Worm (Caenorhabditis elegans) whole organism, L2 larva: Measurements from ENCODE around the gene acr-25.

Experiments used
- ZK546.5 ChIP-seq: sonication (generic microtip); optimal IDR thresholded peaks from 2 replicates; lab custom pipeline; 2017; ENCODE audit warnings: missing biosample characterization, missing genetic modification characterization
- aly-2 ChIP-seq: fragments of 150-350 bp; optimal IDR thresholded peaks from 2 replicates; lab custom pipeline; 2014; ENCODE audit warnings: missing biosample characterization, missing genetic modification characterization
- ceh-82 ChIP-seq: fragments of 150-350 bp; optimal IDR thresholded peaks from 2 replicates; lab custom pipeline; 2014; ENCODE audit warnings: missing biosample characterization, missing genetic modification characterization
- elt-1 ChIP-seq: fragments of 150-350 bp; optimal IDR thresholded peaks from 2 replicates; lab custom pipeline; 2014; ENCODE audit warnings: missing biosample characterization, missing genetic modification characterization
- mab-5 ChIP-seq: fragments of 150-350 bp; optimal IDR thresholded peaks from 2 replicates; lab custom pipeline; 2014; ENCODE audit warnings: missing biosample characterization, missing genetic modification characterization
- nhr-10 ChIP-seq: sonication (generic microtip); optimal IDR thresholded peaks from 2 replicates; lab custom pipeline; 2017; ENCODE audit warnings: missing biosample characterization, missing genetic modification characterization
- nhr-237 ChIP-seq: fragments of 150-350 bp; optimal IDR thresholded peaks from 2 replicates; lab custom pipeline; 2014; ENCODE audit warnings: missing biosample characterization, missing genetic modification characterization
- nhr-6 ChIP-seq: fragments of 150-350 bp; optimal IDR thresholded peaks from 2 replicates; lab custom pipeline; 2014; ENCODE audit warnings: missing biosample characterization, missing genetic modification characterization

ce11 chrIV:6427223-6427622 is 36.9 kb upstream of the acr-25 start:
- TF ChIP-seq mab-5, result no peak
- no peak for TF ChIP-seq nhr-10 (tag; lab: Kevin White, UChicago)
- TF ChIP-seq nhr-237, result no peak
- TF ChIP-seq aly-2, result no peak
- no peak for TF ChIP-seq ceh-82
- no peak for TF ChIP-seq nhr-6
- no peak for TF ChIP-seq elt-1 (tag; lab: Kevin White, UChicago)
- no peak for TF ChIP-seq ZK546.5 (tag; lab: Kevin White, UChicago)
